Worm (Caenorhabditis elegans) whole organism, mixed stage, embryonic: ENCODE data around the gene rme-6.
A peak's percentile ranks its signal among the peaks of the same experiment; 100 is the strongest.

Experiments used
- cnd-1 ChIP-seq: fragments of 200-800 bp; sonication (Bioruptor generic); optimal IDR thresholded peaks from 2 replicates; lab custom pipeline; 2018; ENCODE audit warnings: mild to moderate bottlenecking, missing genetic modification characterization, missing compliant biosample characterization
- lin-13 ChIP-seq: fragments of 150-350 bp; optimal IDR thresholded peaks from 2 replicates; lab custom pipeline; 2014; ENCODE audit warnings: missing biosample characterization, missing genetic modification characterization
- pha-4 ChIP-seq: fragments of 150-350 bp; optimal IDR thresholded peaks from 2 replicates; lab custom pipeline; 2018; ENCODE audit warnings: missing biosample characterization, missing genetic modification reagents, missing genetic modification characterization
- snpc-4 ChIP-seq: fragments of 150-350 bp; optimal IDR thresholded peaks from 2 replicates; lab custom pipeline; 2014; ENCODE audit warnings: missing biosample characterization, missing genetic modification characterization
- sptf-1 ChIP-seq: sonication (generic microtip); optimal IDR thresholded peaks from 2 replicates; lab custom pipeline; 2017; ENCODE audit warnings: mild to moderate bottlenecking, missing genetic modification characterization, moderate library complexity, missing compliant biosample characterization
- tbx-8 ChIP-seq: fragments of 200-800 bp; sonication (Bioruptor generic); optimal IDR thresholded peaks from 2 replicates; lab custom pipeline; 2018; ENCODE audit warnings: mild to moderate bottlenecking, missing genetic modification characterization, moderate library complexity, missing compliant biosample characterization
- unc-62 ChIP-seq: fragments of 150-350 bp; optimal IDR thresholded peaks from 2 replicates; lab custom pipeline; 2014; ENCODE audit warnings: missing biosample characterization, missing genetic modification reagents, missing genetic modification characterization
- ztf-11 ChIP-seq: fragments of 150-350 bp; optimal IDR thresholded peaks from 2 replicates; lab custom pipeline; 2014; ENCODE audit warnings: missing biosample characterization, missing genetic modification characterization

DNA sequence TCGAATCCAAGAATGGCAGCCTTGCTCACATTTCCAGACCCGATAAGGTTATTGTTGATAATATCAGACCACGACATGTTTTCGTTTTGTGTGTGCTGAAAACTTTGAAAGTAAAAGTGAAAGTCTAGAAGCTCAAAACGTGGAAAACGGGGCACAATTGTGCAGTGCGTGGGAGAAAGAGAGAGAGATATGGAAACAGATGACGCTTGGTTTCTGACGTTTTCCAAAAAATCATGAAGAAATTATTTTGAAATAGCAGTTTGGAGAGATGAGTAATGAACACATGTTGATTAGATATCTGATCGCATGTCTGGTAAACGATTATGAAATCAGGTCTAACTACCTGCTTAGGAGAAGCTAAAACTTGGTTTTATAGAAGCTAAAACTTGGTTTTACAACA is 16.4 kb upstream of the rme-6 start, which contains the start of gene pfn-3:
- TF ChIP-seq pha-4 (tag; lab: Kevin White, UChicago) (no peak), sptf-1 (tag; lab: Kevin White, UChicago) (no peak), snpc-4 (no peak), lin-13 (tag; lab: Kevin White, UChicago) (no peak), unc-62 (GFP tag; lab: Kevin White, UChicago) (peak; percentile 14), cnd-1 (tag; lab: Kevin White, UChicago) (no peak), tbx-8 (GFP tag; lab: Kevin White, UChicago) (no peak), ztf-11 (tag; lab: Kevin White, UChicago) (no peak)
